ENCODE assay signal across 5 fruit fly cellular contexts in genomic region chr3L:7359827-7360323, dm6.
TF ChIP-seq lines count a peak whose summit lies in the region.

Gene pst, minus strand, starts transcription at chr3L:7360263.

- TF ChIP-seq CTCF in whole organism, embryonic (GFP tag; optimal IDR thresholded peaks at IDR 0.05; lab: Kevin White, UChicago), result no peak

TF ChIP-seq in whole organism, adult, 20 proteins besides CTCF, POLR2A, EP300 and RAD21:
- TF ChIP-seq bab1 (GFP tag; optimal IDR thresholded peaks at IDR 0.05; lab: Kevin White, UChicago), result peak; percentile 10
- peak; percentile 43 for TF ChIP-seq CG7101 (tag; optimal IDR thresholded peaks at IDR 0.05; lab: Kevin White, UChicago)
- peak; percentile 56 for TF ChIP-seq Mnt (GFP tag; optimal IDR thresholded peaks at IDR 0.05; lab: Kevin White, UChicago)
- peak; percentile 12 for TF ChIP-seq CG33017 (tag; optimal IDR thresholded peaks at IDR 0.05; lab: Kevin White, UChicago)
- TF ChIP-seq Hr96 (GFP tag; optimal IDR thresholded peaks at IDR 0.05; lab: Kevin White, UChicago), result peak; percentile 53
- no peak for TF ChIP-seq Crg-1 (GFP tag; optimal IDR thresholded peaks at IDR 0.05; lab: Kevin White, UChicago)
- TF ChIP-seq CG11617 (GFP tag; optimal IDR thresholded peaks at IDR 0.05; lab: Kevin White, UChicago), result peak; percentile 39
- TF ChIP-seq CG1620 (GFP tag; optimal IDR thresholded peaks at IDR 0.05; lab: Kevin White, UChicago), result peak; percentile 46
- TF ChIP-seq Clk (GFP tag; optimal IDR thresholded peaks at IDR 0.05; lab: Kevin White, UChicago), result no peak

TF ChIP-seq in whole organism, embryonic, 481 proteins besides CTCF, POLR2A, EP300 and RAD21 (continues in another document):
- TF ChIP-seq CG9727 (GFP tag; optimal IDR thresholded peaks at IDR 0.05; lab: Kevin White, UChicago) (peak; percentile 29), H15 (GFP tag; IDR thresholded peaks at IDR 0.05; lab: Robert Waterston, UW) (0 out of 3 replicates have a peak, but pooled peaks have one; percentile 44), CG12942 (GFP tag; optimal IDR thresholded peaks at IDR 0.05; lab: Kevin White, UChicago) (no peak), exex (tag; optimal IDR thresholded peaks at IDR 0.05; lab: Kevin White, UChicago) (peak; percentile 64), Ets97D (GFP tag; optimal IDR thresholded peaks at IDR 0.05; lab: Kevin White, UChicago) (peak; percentile 53), CG12299 (tag; optimal IDR thresholded peaks at IDR 0.05; lab: Kevin White, UChicago) (no peak), CG10209 (GFP tag; optimal IDR thresholded peaks at IDR 0.05; lab: Kevin White, UChicago) (no peak), CG15601 (tag; optimal IDR thresholded peaks at IDR 0.05; lab: Kevin White, UChicago) (no peak), Neu2 (GFP tag; optimal IDR thresholded peaks at IDR 0.05; lab: Kevin White, UChicago; ENCODE audit: borderline replicate concordance) (no peak), CG12391 (tag; optimal IDR thresholded peaks at IDR 0.05; lab: Kevin White, UChicago) (no peak), CG15696 (tag; optimal IDR thresholded peaks at IDR 0.05; lab: Kevin White, UChicago) (no peak), pum (GFP tag; optimal IDR thresholded peaks at IDR 0.05; lab: Kevin White, UChicago) (no peak), E2f1 (GFP tag; IDR thresholded peaks at IDR 0.05; lab: Robert Waterston, UW) (peak; percentile 39; the same call in 1 of the 2 replicates), HLH3B (GFP tag; IDR thresholded peaks at IDR 0.05; lab: Robert Waterston, UW) (no peak), CG4282 (GFP tag; optimal IDR thresholded peaks at IDR 0.05; lab: Kevin White, UChicago) (peak; percentile 29), pnt (GFP tag; optimal IDR thresholded peaks at IDR 0.05; lab: Kevin White, UChicago) (no peak), CG7556 (GFP tag; optimal IDR thresholded peaks at IDR 0.05; lab: Kevin White, UChicago) (no peak), CG18599 (GFP tag; optimal IDR thresholded peaks at IDR 0.05; lab: Kevin White, UChicago) (no peak), Mad (GFP tag; optimal IDR thresholded peaks at IDR 0.05; lab: Kevin White, UChicago) (no peak), CG14014 (GFP tag; IDR thresholded peaks at IDR 0.05; lab: Robert Waterston, UW) (no peak), CHES-1-like (GFP tag; optimal IDR thresholded peaks at IDR 0.05; lab: Kevin White, UChicago) (peak; percentile 20)

TF ChIP-seq in whole organism, prepupa, 60 proteins besides CTCF, POLR2A, EP300 and RAD21 (continues in another document):
- TF ChIP-seq Eip93F (GFP tag; optimal IDR thresholded peaks at IDR 0.05; lab: Kevin White, UChicago), result no peak
- TF ChIP-seq fd59A (GFP tag; optimal IDR thresholded peaks at IDR 0.05; lab: Kevin White, UChicago), result no peak
- no peak for TF ChIP-seq Ets96B (tag; optimal IDR thresholded peaks at IDR 0.05; lab: Kevin White, UChicago)
- no peak for TF ChIP-seq CG9139 (GFP tag; optimal IDR thresholded peaks at IDR 0.05; lab: Kevin White, UChicago)
- TF ChIP-seq fd85E (GFP tag; optimal IDR thresholded peaks at IDR 0.05; lab: Kevin White, UChicago), result peak; percentile 12
- TF ChIP-seq CG8319 (GFP tag; optimal IDR thresholded peaks at IDR 0.05; lab: Kevin White, UChicago), result no peak
- TF ChIP-seq CG6163 (GFP tag; IDR thresholded peaks at IDR 0.05; lab: Robert Waterston, UW), result no peak
- peak in 1 of 2 experiments; percentile 1 for TF ChIP-seq ss (GFP tag; optimal IDR thresholded peaks at IDR 0.05; lab: Kevin White, UChicago)
- TF ChIP-seq Eip78C (GFP tag; lab: Kevin White, UChicago), result peak; percentile 71
- no peak for TF ChIP-seq OdsH (GFP tag; optimal IDR thresholded peaks at IDR 0.05; lab: Kevin White, UChicago)
- no peak for TF ChIP-seq CG15336 (GFP tag; IDR thresholded peaks at IDR 0.05; lab: Robert Waterston, UW)
- peak; percentile 92 for TF ChIP-seq svp (GFP tag; lab: Kevin White, UChicago)
- TF ChIP-seq Ets21C (GFP tag; optimal IDR thresholded peaks at IDR 0.05; lab: Kevin White, UChicago), result no peak
- TF ChIP-seq Lpt (GFP tag; optimal IDR thresholded peaks at IDR 0.05; lab: Kevin White, UChicago), result no peak
- TF ChIP-seq Sox15 (GFP tag; optimal IDR thresholded peaks at IDR 0.05; lab: Kevin White, UChicago), result no peak
- no peak for TF ChIP-seq Hr39 (GFP tag; optimal IDR thresholded peaks at IDR 0.05; lab: Kevin White, UChicago)
- peak; percentile 8 for TF ChIP-seq CG3919 (GFP tag; optimal IDR thresholded peaks at IDR 0.05; lab: Kevin White, UChicago)
- TF ChIP-seq Hr38 (GFP tag; optimal IDR thresholded peaks at IDR 0.05; lab: Kevin White, UChicago), result no peak
- TF ChIP-seq CG6854 (GFP tag; optimal IDR thresholded peaks at IDR 0.05; lab: Kevin White, UChicago), result peak; percentile 49
- TF ChIP-seq spab (GFP tag; optimal IDR thresholded peaks at IDR 0.05; lab: Kevin White, UChicago), result no peak
- peak; percentile 0 for TF ChIP-seq cyc (GFP tag; optimal IDR thresholded peaks at IDR 0.05; lab: Kevin White, UChicago)
- no peak for TF ChIP-seq Met (GFP tag; optimal IDR thresholded peaks at IDR 0.05; lab: Kevin White, UChicago)
- no peak for TF ChIP-seq CG11294 (GFP tag; IDR thresholded peaks at IDR 0.05; lab: Robert Waterston, UW)

TF ChIP-seq in whole organism, pupa, 21 proteins besides CTCF, POLR2A, EP300 and RAD21:
- TF ChIP-seq CG17806 (tag; optimal IDR thresholded peaks at IDR 0.05; lab: Kevin White, UChicago) (no peak), EcR (GFP tag; optimal IDR thresholded peaks at IDR 0.05; lab: Kevin White, UChicago) (no peak), CG15710 (tag; optimal IDR thresholded peaks at IDR 0.05; lab: Kevin White, UChicago) (peak; percentile 6), CG12605 (GFP tag; IDR thresholded peaks at IDR 0.05; lab: Robert Waterston, UW) (peak; percentile 16; the same call in 1 of the 2 replicates), Ets98B (GFP tag; IDR thresholded peaks at IDR 0.05; lab: Robert Waterston, UW) (peak; percentile 5; the same call in 1 of the 2 replicates)

TF ChIP-seq in whole organism, wandering third instar larva, 38 proteins besides CTCF, POLR2A, EP300 and RAD21:
- TF ChIP-seq Dif (GFP tag; optimal IDR thresholded peaks at IDR 0.05; lab: Kevin White, UChicago; ENCODE audit: partially characterized antibody) (peak; percentile 46), Jra (GFP tag; optimal IDR thresholded peaks at IDR 0.05; lab: Kevin White, UChicago) (peak; percentile 19), h (GFP tag; optimal IDR thresholded peaks at IDR 0.05; lab: Kevin White, UChicago) (no peak), dsf (GFP tag; optimal IDR thresholded peaks at IDR 0.05; lab: Kevin White, UChicago; ENCODE audit: borderline replicate concordance) (no peak), Hr83 (GFP tag; optimal IDR thresholded peaks at IDR 0.05; lab: Kevin White, UChicago; ENCODE audit: poor library complexity, severe bottlenecking) (peak; percentile 58), Sp1 (GFP tag; optimal IDR thresholded peaks at IDR 0.05; lab: Kevin White, UChicago) (peak; percentile 25), fru (GFP tag; optimal IDR thresholded peaks at IDR 0.05; lab: Kevin White, UChicago) (peak; percentile 18), CG32264 (GFP tag; optimal IDR thresholded peaks at IDR 0.05; lab: Kevin White, UChicago) (no peak), Vsx2 (GFP tag; optimal IDR thresholded peaks at IDR 0.05; lab: Kevin White, UChicago; ENCODE audit: partially characterized antibody) (no peak), Rel (GFP tag; optimal IDR thresholded peaks at IDR 0.05; lab: Kevin White, UChicago) (no peak), Rel (tag; optimal IDR thresholded peaks at IDR 0.05; lab: Kevin White, UChicago) (peak; percentile 100)
